Worm (Caenorhabditis elegans) whole organism, early embryonic: ENCODE data around the gene npl-4.1.

Experiments used
- B0310.2 ChIP-seq: sonication (generic microtip); optimal IDR thresholded peaks from 2 replicates; lab custom pipeline; 2016; ENCODE audit warnings: mild to moderate bottlenecking, missing genetic modification characterization, missing compliant biosample characterization
- F13C5.2 ChIP-seq: sonication (generic microtip); optimal IDR thresholded peaks from 2 replicates; lab custom pipeline; 2017; ENCODE audit warnings: mild to moderate bottlenecking, missing genetic modification characterization, inconsistent platforms, missing compliant biosample characterization
- aly-1 ChIP-seq: sonication (generic microtip); optimal IDR thresholded peaks from 2 replicates; lab custom pipeline; 2016; ENCODE audit warnings: missing genetic modification characterization, missing compliant biosample characterization
- ama-1 ChIP-seq: fragments of 150-350 bp; optimal IDR thresholded peaks from 2 replicates; lab custom pipeline; 2014
- ceh-13 ChIP-seq: fragments of 200-800 bp; sonication (Bioruptor generic); optimal IDR thresholded peaks from 2 replicates; lab custom pipeline; 2018; ENCODE audit warnings: mild to moderate bottlenecking, missing genetic modification characterization, missing compliant biosample characterization
- ceh-36 ChIP-seq: sonication (generic microtip); optimal IDR thresholded peaks from 2 replicates; lab custom pipeline; 2016; ENCODE audit warnings: missing genetic modification characterization, inconsistent platforms, missing compliant biosample characterization
- ets-7 ChIP-seq: sonication (generic microtip); optimal IDR thresholded peaks from 2 replicates; lab custom pipeline; 2016; ENCODE audit warnings: missing genotype, missing genetic modification characterization, missing compliant biosample characterization
- flt-1 ChIP-seq: fragments of 200-800 bp; sonication (Bioruptor generic); IDR thresholded peaks from 2 replicates; pipeline ENCODE4 v1.3.6; 2022; ENCODE audit warnings: missing genetic modification characterization, missing compliant biosample characterization
- hmbx-1 ChIP-seq: sonication (generic microtip); optimal IDR thresholded peaks from 2 replicates; lab custom pipeline; 2016; ENCODE audit warnings: mild to moderate bottlenecking, missing genetic modification characterization, missing compliant biosample characterization
- hmg-4 ChIP-seq: fragments of 200-800 bp; sonication (Bioruptor generic); optimal IDR thresholded peaks from 2 replicates; lab custom pipeline; 2018; ENCODE audit warnings: mild to moderate bottlenecking, missing genetic modification characterization, missing compliant biosample characterization
- hnd-1 ChIP-seq: sonication (generic microtip); optimal IDR thresholded peaks from 2 replicates; lab custom pipeline; 2016; ENCODE audit warnings: missing genetic modification characterization, missing compliant biosample characterization
- pes-1 ChIP-seq: fragments of 200-800 bp; sonication (Bioruptor generic); IDR thresholded peaks from 2 replicates; pipeline ENCODE4 v1.3.6; 2022; ENCODE audit warnings: missing genetic modification reagents, missing genetic modification characterization, missing compliant biosample characterization
- scrt-1 ChIP-seq: fragments of 200-800 bp; sonication (Bioruptor generic); IDR thresholded peaks from 2 replicates; pipeline ENCODE4 v1.3.6; 2022; ENCODE audit warnings: missing genetic modification characterization, missing compliant biosample characterization
- sea-1 ChIP-seq: fragments of 200-800 bp; sonication (Bioruptor generic); conservative IDR thresholded peaks from 2 replicates; pipeline ENCODE4 v1.3.6; 2022; ENCODE audit warnings: missing genetic modification characterization, missing compliant biosample characterization
- tbx-11 ChIP-seq: fragments of 200-800 bp; sonication (Bioruptor generic); IDR thresholded peaks from 2 replicates; pipeline ENCODE4 v1.3.6; 2022; ENCODE audit warnings: missing genetic modification characterization, missing compliant biosample characterization
- tbx-37 ChIP-seq: fragments of 200-800 bp; sonication (Bioruptor generic); conservative IDR thresholded peaks from 2 replicates; pipeline ENCODE4 v1.3.6; 2022; ENCODE audit warnings: missing genetic modification reagents, missing genetic modification characterization, missing compliant biosample characterization
- tra-4 ChIP-seq: sonication (generic microtip); optimal IDR thresholded peaks from 2 replicates; lab custom pipeline; 2017; ENCODE audit warnings: missing genetic modification characterization, missing compliant biosample characterization

The npl-4.1 gene

DNA sequence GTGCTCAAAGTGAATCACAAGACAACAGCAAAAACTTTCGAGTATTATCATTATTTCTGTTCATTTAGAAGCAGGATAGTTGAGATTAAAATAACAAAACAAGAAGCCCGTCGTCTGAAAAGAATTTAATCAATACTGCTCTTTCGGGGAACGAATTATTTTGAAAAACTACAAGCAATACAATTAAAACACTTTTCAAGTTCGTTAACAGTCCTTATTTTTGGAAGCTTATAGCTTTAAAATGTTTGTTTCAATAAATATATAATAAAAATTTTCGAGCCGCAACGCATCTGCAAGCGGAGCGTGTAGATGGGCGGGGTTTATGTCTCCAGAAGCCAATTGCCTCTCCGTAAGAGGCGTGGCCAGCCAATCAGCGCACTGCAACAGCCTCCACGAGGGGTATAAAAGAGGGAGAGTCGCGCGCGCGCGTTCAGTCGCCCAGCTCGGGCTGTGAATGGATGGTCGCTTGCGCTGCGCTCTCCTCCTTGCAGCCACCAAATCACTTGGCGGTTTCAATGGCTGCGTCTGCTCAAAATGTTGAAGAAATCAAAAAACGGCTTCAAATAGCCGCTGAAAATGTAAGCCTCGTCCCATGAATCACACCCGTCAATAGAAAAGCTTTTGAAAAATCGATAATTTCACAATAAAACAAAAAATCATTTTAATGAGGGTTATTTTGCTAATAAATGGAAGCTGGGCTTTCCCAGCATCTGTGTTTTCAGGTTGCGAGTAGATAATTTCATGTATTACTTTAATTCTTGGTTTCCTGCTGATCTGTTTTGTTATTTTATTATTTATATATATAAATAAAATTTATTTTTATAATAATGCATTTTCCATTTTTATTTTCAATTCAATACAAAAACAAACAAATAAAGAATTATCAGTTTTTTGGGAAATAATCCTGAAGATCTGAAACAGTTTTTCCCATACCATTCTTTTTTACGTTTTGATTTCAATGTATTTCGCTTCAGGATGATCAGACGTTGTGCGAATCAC, 29.9 kb downstream of the npl-4.1 start, which contains the start of the genes ift-43 and mdt-26:
Gene ift-43, minus strand, starts transcription at position 51 of the 999 bp plus-strand sequence.
Gene mdt-26, plus strand, starts transcription at position 446 of the 999 bp plus-strand sequence.
- TF ChIP-seq aly-1 (tag; lab: Kevin White, UChicago) (no peak), F13C5.2 (peak; percentile 46), sea-1 (GFP tag; lab: Robert Waterston, UW) (peak; percentile 82), ets-7 (tag; lab: Kevin White, UChicago) (no peak), pes-1 (peak; percentile 67), tra-4 (no peak), ama-1 (lab: Kevin White, UChicago) (peak; percentile 98), scrt-1 (GFP tag; lab: Robert Waterston, UW) (peak; percentile 76), flt-1 (GFP tag; lab: Robert Waterston, UW) (peak; percentile 54; the same call in 1 of the 2 replicates), tbx-37 (peak; percentile 5; the same call in 1 of the 2 replicates), ceh-13 (GFP tag; lab: Kevin White, UChicago) (no peak), hmbx-1 (tag; lab: Kevin White, UChicago) (no peak), hnd-1 (tag; lab: Kevin White, UChicago) (no peak), hmg-4 (GFP tag; lab: Kevin White, UChicago) (peak; percentile 82), ceh-36 (tag; lab: Kevin White, UChicago) (peak; percentile 27), B0310.2 (tag; lab: Kevin White, UChicago) (peak; percentile 24), tbx-11 (GFP tag; lab: Robert Waterston, UW) (peak; percentile 67)

DNA sequence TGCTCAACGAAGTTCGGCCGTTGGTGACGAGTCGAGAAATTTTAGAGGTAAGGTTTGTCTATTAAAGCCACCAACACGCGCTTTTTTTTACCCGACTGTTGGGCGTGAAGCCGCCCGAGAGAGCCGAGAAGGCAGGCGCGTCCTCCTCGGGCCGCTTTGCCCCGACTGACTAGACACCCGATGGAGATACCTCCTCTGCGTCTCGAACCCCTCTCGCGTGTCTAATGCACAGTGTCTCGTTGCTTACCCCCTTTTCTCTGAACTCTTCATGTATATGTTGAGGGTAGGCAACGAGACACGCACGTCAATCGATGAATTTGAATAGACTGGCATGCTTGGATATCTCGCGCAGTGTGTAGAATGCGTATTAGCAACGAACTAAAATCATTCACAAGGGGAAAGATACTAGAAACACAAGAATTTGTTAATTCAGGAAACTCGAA, 30.6 kb downstream of the npl-4.1 start:
- peak; percentile 72 for TF ChIP-seq tbx-37
- TF ChIP-seq hmbx-1 (tag; lab: Kevin White, UChicago), result peak; percentile 78
- TF ChIP-seq flt-1 (GFP tag; lab: Robert Waterston, UW), result peak; percentile 73
- TF ChIP-seq ama-1 (lab: Kevin White, UChicago), result peak; percentile 96
- TF ChIP-seq scrt-1 (GFP tag; lab: Robert Waterston, UW), result peak; percentile 90
- peak; percentile 82 for TF ChIP-seq B0310.2 (tag; lab: Kevin White, UChicago)
- TF ChIP-seq sea-1 (GFP tag; lab: Robert Waterston, UW), result peak; percentile 93
- peak; percentile 83 for TF ChIP-seq pes-1
- peak; percentile 83 for TF ChIP-seq aly-1 (tag; lab: Kevin White, UChicago)
- peak; percentile 73 for TF ChIP-seq F13C5.2
- TF ChIP-seq tra-4, result peak; percentile 72
- TF ChIP-seq tbx-11 (GFP tag; lab: Robert Waterston, UW), result peak; percentile 80
- peak; percentile 40 for TF ChIP-seq ets-7 (tag; lab: Kevin White, UChicago)
- TF ChIP-seq ceh-36 (tag; lab: Kevin White, UChicago), result peak; percentile 66
- TF ChIP-seq hnd-1 (tag; lab: Kevin White, UChicago), result peak; percentile 64
- peak; percentile 19 for TF ChIP-seq ceh-13 (GFP tag; lab: Kevin White, UChicago)
- TF ChIP-seq hmg-4 (GFP tag; lab: Kevin White, UChicago), result peak; percentile 92

DNA sequence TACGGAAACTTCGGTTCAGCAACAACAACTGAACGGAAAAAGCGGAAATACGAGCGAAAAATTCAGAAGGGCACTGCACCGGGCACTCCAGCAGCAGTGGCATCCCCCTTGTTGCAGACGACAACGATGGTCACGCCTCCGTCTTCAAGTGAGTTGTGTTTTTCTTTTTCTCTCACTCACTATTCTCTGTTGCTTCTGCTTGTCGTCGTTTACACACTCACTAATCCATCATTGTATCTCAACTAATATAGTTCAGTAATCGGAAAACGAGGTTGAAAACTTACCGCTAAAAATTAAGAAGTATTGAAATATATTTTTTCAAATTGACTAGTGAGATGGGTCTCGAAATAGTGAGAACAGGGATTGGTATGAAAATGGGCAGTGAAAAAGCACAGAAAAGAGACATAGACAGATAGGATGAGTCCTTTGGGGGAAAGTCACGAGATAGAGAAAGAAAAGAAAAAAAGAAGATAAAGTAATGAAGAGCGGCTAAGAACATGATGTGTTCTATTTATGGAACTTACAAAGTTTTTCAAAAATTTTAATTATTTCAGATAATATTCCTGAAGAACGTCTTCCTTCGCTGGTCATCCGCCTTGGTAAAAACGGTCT, 32.1 kb downstream of the npl-4.1 start:
- TF ChIP-seq hnd-1 (tag; lab: Kevin White, UChicago), result no peak
- no peak for TF ChIP-seq aly-1 (tag; lab: Kevin White, UChicago)
- TF ChIP-seq pes-1, result no peak
- no peak for TF ChIP-seq ceh-13 (GFP tag; lab: Kevin White, UChicago)

DNA sequence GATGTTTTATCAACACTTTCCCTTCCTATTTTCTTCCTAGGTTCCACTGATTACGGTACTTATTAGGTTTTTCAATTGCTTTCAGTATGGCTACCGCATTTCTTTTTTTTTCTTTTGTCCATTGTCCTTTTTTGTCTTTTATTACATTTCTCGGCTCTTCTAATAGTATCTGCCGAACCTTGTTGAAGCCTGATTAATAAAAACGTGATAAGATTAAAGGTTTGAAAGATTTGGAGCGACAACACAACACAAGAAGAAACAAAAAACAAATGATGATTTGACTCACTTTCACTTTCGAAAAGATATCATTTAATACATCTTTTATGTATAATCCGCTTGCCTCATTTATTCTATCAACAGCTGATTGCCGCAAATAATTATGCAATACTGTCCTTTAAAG, 33.9 kb downstream of the npl-4.1 start, which contains the start of gene C25H3.15:
Gene C25H3.15, plus strand, starts transcription at position 301 of the 400 bp plus-strand sequence.
- TF ChIP-seq scrt-1 (GFP tag; lab: Robert Waterston, UW) (no peak), ceh-13 (GFP tag; lab: Kevin White, UChicago) (no peak), hmg-4 (GFP tag; lab: Kevin White, UChicago) (no peak), ets-7 (tag; lab: Kevin White, UChicago) (no peak), tbx-37 (no peak), F13C5.2 (no peak), aly-1 (tag; lab: Kevin White, UChicago) (no peak), hnd-1 (tag; lab: Kevin White, UChicago) (no peak), B0310.2 (tag; lab: Kevin White, UChicago) (no peak), ceh-36 (tag; lab: Kevin White, UChicago) (no peak), sea-1 (GFP tag; lab: Robert Waterston, UW) (no peak), pes-1 (no peak), tbx-11 (GFP tag; lab: Robert Waterston, UW) (no peak), ama-1 (lab: Kevin White, UChicago) (no peak), hmbx-1 (tag; lab: Kevin White, UChicago) (no peak)

DNA sequence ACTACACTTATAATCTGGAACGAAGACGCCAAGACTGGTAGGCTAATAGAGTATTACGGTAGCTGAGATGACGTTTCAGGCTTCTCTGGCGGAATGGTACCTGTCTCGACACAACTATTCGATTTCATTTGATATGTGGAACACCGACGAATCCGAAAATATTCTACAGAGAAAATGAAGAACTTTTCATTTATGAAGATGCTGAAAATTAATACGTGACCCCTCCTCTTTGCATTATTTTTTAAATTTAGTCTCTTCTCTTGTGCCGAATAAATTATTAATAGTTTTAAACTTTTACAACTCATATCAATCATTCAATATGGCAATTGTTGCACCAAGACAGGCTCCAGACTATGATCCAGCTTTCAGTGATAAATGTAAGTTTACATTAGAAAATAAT, 34.8 kb downstream of the npl-4.1 start, which contains the start of gene C25H3.16:
Gene C25H3.16, plus strand, starts transcription at position 301 of the 400 bp plus-strand sequence.
- TF ChIP-seq hmbx-1 (tag; lab: Kevin White, UChicago), result no peak
- no peak for TF ChIP-seq flt-1 (GFP tag; lab: Robert Waterston, UW)
- TF ChIP-seq ama-1 (lab: Kevin White, UChicago), result no peak
- TF ChIP-seq scrt-1 (GFP tag; lab: Robert Waterston, UW), result no peak
- TF ChIP-seq tra-4, result no peak
- TF ChIP-seq tbx-11 (GFP tag; lab: Robert Waterston, UW), result no peak
- TF ChIP-seq pes-1, result no peak
- no peak for TF ChIP-seq aly-1 (tag; lab: Kevin White, UChicago)
- TF ChIP-seq ceh-36 (tag; lab: Kevin White, UChicago), result no peak

DNA sequence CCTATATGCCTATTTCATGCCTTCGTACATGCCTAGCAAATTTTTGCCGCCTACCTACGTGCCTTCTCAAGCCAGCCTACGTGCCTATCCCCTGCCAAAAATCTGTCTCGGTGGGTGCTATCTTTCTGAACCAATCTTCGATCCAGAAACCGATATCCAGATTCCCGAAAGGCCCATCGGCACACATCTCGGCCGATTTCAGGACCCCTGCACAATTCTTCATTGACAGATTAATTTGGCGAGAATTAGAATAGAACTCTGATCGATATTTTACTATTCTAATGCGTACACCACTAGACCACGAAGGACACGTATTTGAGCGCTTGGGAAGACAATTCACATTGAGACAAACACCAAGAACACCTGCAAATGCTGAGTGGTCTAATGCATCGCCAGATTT, 36.4 kb downstream of the npl-4.1 start:
- TF ChIP-seq flt-1 (GFP tag; lab: Robert Waterston, UW) (no peak; the same call in 1 of the 2 replicates), ama-1 (lab: Kevin White, UChicago) (no peak), tra-4 (no peak), ceh-36 (tag; lab: Kevin White, UChicago) (peak; percentile 65), sea-1 (GFP tag; lab: Robert Waterston, UW) (no peak), ets-7 (tag; lab: Kevin White, UChicago) (no peak), hnd-1 (tag; lab: Kevin White, UChicago) (no peak), ceh-13 (GFP tag; lab: Kevin White, UChicago) (peak; percentile 43), B0310.2 (tag; lab: Kevin White, UChicago) (peak; percentile 10), F13C5.2 (no peak), scrt-1 (GFP tag; lab: Robert Waterston, UW) (no peak), hmbx-1 (tag; lab: Kevin White, UChicago) (no peak), hmg-4 (GFP tag; lab: Kevin White, UChicago) (peak; percentile 74), aly-1 (tag; lab: Kevin White, UChicago) (no peak), tbx-11 (GFP tag; lab: Robert Waterston, UW) (peak; percentile 63; the same call in 1 of the 2 replicates), pes-1 (no peak), tbx-37 (no peak)
